Fruit fly (Drosophila melanogaster): ENCODE measurements around the gene CG5412.

DNA sequence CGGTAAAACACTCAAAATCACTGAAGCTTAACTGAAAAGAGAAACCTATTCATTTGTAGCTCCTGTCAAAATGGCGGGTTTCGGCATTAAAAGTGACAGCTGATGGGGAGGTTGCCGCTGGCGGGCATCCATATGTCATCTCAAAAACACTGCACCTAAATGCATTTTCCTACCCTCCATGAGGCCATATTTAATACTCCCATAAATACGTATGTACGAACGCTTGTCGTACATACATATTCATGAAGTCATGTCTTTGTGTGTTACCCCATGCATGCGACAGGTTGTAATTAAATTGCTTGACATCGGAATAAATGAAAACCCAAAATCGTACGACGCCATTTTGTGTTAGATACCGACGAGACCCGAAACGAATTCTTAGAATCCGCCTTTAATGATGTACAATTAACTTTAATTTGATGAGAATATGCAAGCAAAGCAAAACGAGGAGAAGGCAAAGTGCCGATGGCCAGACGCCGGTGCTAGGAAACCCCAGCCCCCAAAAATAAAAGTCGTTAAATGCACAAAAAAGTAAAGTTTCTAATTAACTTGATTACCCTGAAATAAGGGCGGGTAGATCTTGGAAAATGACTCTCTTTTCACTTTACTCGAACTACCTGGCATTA, 19.6 kb downstream of the CG5412 start:
- TF ChIP-seq CTCF (optimal IDR thresholded peaks at IDR 0.05) (no peak), CG8478 (optimal IDR thresholded peaks at IDR 0.05) (no peak)

All from S2 (cell line).